Worm (Caenorhabditis elegans) whole organism, L4 larva: ENCODE measurements around the gene fbxa-196.

Experiments used
- D1046.2 ChIP-seq: fragments of 200-800 bp; sonication (Bioruptor generic); IDR thresholded peaks from 2 replicates; pipeline ENCODE4 v1.3.6; 2022; ENCODE audit warnings: missing genetic modification characterization, missing compliant biosample characterization
- F10B5.3 ChIP-seq: sonication (generic microtip); optimal IDR thresholded peaks from 2 replicates; lab custom pipeline; 2016; ENCODE audit warnings: mild to moderate bottlenecking, missing genetic modification characterization, missing compliant biosample characterization
- F26F4.8 ChIP-seq: fragments of 200-800 bp; sonication (Bioruptor generic); conservative IDR thresholded peaks from 2 replicates; pipeline ENCODE4 v1.3.6; 2022; ENCODE audit warnings: missing genetic modification characterization, missing compliant biosample characterization
- R02D3.7 ChIP-seq: fragments of 150-350 bp; sonication (generic microtip); optimal IDR thresholded peaks from 3 replicates; lab custom pipeline; 2014; ENCODE audit warnings: missing biosample characterization, missing genetic modification characterization
- T26A8.4 ChIP-seq: fragments of 200-800 bp; sonication (Bioruptor generic); IDR thresholded peaks from 2 replicates; pipeline ENCODE4 v1.3.6; 2022; ENCODE audit warnings: missing genetic modification characterization, missing compliant biosample characterization
- Y5F2A.4 ChIP-seq: fragments of 200-800 bp; sonication (Bioruptor generic); optimal IDR thresholded peaks from 2 replicates; lab custom pipeline; 2018; ENCODE audit warnings: mild to moderate bottlenecking, missing genetic modification characterization, missing compliant biosample characterization
- ZK337.2 ChIP-seq: fragments of 200-800 bp; sonication (Bioruptor generic); IDR thresholded peaks from 2 replicates; pipeline ENCODE4 v1.3.6; 2022; ENCODE audit warnings: missing genetic modification reagents, missing genetic modification characterization, missing compliant biosample characterization
- aha-1 ChIP-seq: fragments of 150-350 bp; peaks from one replicate; lab custom pipeline; 2014; ENCODE audit warnings: missing biosample characterization, missing genetic modification characterization
- aly-2 ChIP-seq: sonication (generic microtip); optimal IDR thresholded peaks from 2 replicates; lab custom pipeline; 2018; ENCODE audit warnings: missing biosample characterization, missing genetic modification characterization
- ama-1 ChIP-seq: fragments of 150-350 bp; optimal IDR thresholded peaks from 2 replicates; lab custom pipeline; 2014; ENCODE audit warnings: inconsistent platforms, mixed read lengths
- attf-4 ChIP-seq: sonication (generic microtip); optimal IDR thresholded peaks from 3 replicates; lab custom pipeline; 2017; ENCODE audit warnings: missing biosample characterization, missing genetic modification characterization
- ceh-28 ChIP-seq: fragments of 150-350 bp; optimal IDR thresholded peaks from 2 replicates; lab custom pipeline; 2014; ENCODE audit warnings: missing biosample characterization, missing genetic modification reagents, missing genetic modification characterization
- ceh-32 ChIP-seq: sonication (generic microtip); optimal IDR thresholded peaks from 2 replicates; lab custom pipeline; 2016; ENCODE audit warnings: mild to moderate bottlenecking, missing genetic modification characterization, missing compliant biosample characterization; ENCODE audit not compliant: poor library complexity
- ceh-44 ChIP-seq: fragments of 200-800 bp; sonication (Bioruptor generic); IDR thresholded peaks from 2 replicates; pipeline ENCODE4 v1.3.6; 2022; ENCODE audit warnings: missing genetic modification reagents, missing genetic modification characterization, missing compliant biosample characterization
- ceh-62 ChIP-seq: sonication (generic microtip); optimal IDR thresholded peaks from 2 replicates; lab custom pipeline; 2017; ENCODE audit warnings: missing biosample characterization, missing genetic modification characterization
- ceh-82 ChIP-seq: sonication (generic microtip); optimal IDR thresholded peaks from 2 replicates; lab custom pipeline; 2017; ENCODE audit warnings: missing biosample characterization, missing genetic modification characterization
- cey-2 ChIP-seq: sonication (generic microtip); optimal IDR thresholded peaks from 3 replicates; lab custom pipeline; 2017; ENCODE audit warnings: missing genetic modification characterization, mild to moderate bottlenecking, missing compliant biosample characterization, antibody characterized with exemption, borderline replicate concordance; ENCODE audit not compliant: insufficient read depth
- daf-12 ChIP-seq: fragments of 150-350 bp; optimal IDR thresholded peaks from 2 replicates; lab custom pipeline; 2014; ENCODE audit warnings: missing biosample characterization, missing genetic modification reagents, missing genetic modification characterization
- daf-16 ChIP-seq, 3 experiments: sonication (generic microtip); optimal IDR thresholded peaks; 2 replicates each; lab custom pipeline; 2016 to 2017; ENCODE audit warnings: missing genetic modification characterization in 3 of 3, missing genetic modification reagents in 3 of 3, mild to moderate bottlenecking in 2 of 3, missing compliant biosample characterization in 2 of 3, missing biosample characterization in 1 of 3, moderate library complexity in 1 of 3
- daf-8 ChIP-seq: fragments of 200-800 bp; sonication (Bioruptor generic); IDR thresholded peaks from 2 replicates; pipeline ENCODE4 v1.3.6; 2022; ENCODE audit warnings: missing genetic modification characterization, missing compliant biosample characterization
- dmd-9 ChIP-seq: fragments of 200-800 bp; sonication (Bioruptor generic); IDR thresholded peaks from 2 replicates; pipeline ENCODE4 v1.3.6; 2022; ENCODE audit warnings: missing genetic modification reagents, missing genetic modification characterization, missing compliant biosample characterization
- egl-27 ChIP-seq: sonication (generic microtip); optimal IDR thresholded peaks from 3 replicates; lab custom pipeline; 2017; ENCODE audit warnings: missing biosample characterization, missing genetic modification reagents, missing genetic modification characterization
- egl-43 ChIP-seq: fragments of 200-800 bp; sonication (Bioruptor generic); IDR thresholded peaks from 2 replicates; pipeline ENCODE4 v1.3.6; 2022; ENCODE audit warnings: missing genetic modification reagents, missing genetic modification characterization, missing compliant biosample characterization
- fkh-10 ChIP-seq: fragments of 150-350 bp; optimal IDR thresholded peaks from 2 replicates; lab custom pipeline; 2014; ENCODE audit warnings: missing biosample characterization, missing genetic modification reagents, missing genetic modification characterization
- fos-1 ChIP-seq: fragments of 150-350 bp; optimal IDR thresholded peaks from 2 replicates; lab custom pipeline; 2014; ENCODE audit warnings: missing biosample characterization, missing genetic modification characterization
- hlh-30 ChIP-seq: sonication (generic microtip); optimal IDR thresholded peaks from 2 replicates; lab custom pipeline; 2017; ENCODE audit warnings: antibody characterized with exemption, mild to moderate bottlenecking, missing genetic modification characterization, missing compliant biosample characterization; ENCODE audit not compliant: insufficient read depth
- lim-7 ChIP-seq: fragments of 200-800 bp; sonication (Bioruptor generic); IDR thresholded peaks from 2 replicates; pipeline ENCODE4 v1.3.6; 2022; ENCODE audit warnings: missing genetic modification characterization, missing compliant biosample characterization
- mdl-1 ChIP-seq, 2 experiments: fragments of 150-350 bp in 1 of 2; sonication (generic microtip) in 1 of 2; optimal IDR thresholded peaks; 2 replicates each; lab custom pipeline; 2014 to 2017; ENCODE audit warnings: missing biosample characterization in 2 of 2, missing genetic modification characterization in 2 of 2
- mdt-29 ChIP-seq: fragments of 200-800 bp; sonication (Bioruptor generic); IDR thresholded peaks from 2 replicates; pipeline ENCODE4 v1.3.6; 2022; ENCODE audit warnings: missing genetic modification reagents, missing genetic modification characterization, missing compliant biosample characterization
- mep-1 ChIP-seq: fragments of 150-350 bp; sonication (generic microtip); optimal IDR thresholded peaks from 3 replicates; lab custom pipeline; 2014; ENCODE audit warnings: missing biosample characterization, missing genetic modification characterization
- mes-2 ChIP-seq: sonication (generic microtip); optimal IDR thresholded peaks from 2 replicates; lab custom pipeline; 2016; ENCODE audit warnings: missing genotype, mild to moderate bottlenecking, missing genetic modification characterization, missing compliant biosample characterization; ENCODE audit not compliant: poor library complexity, severe bottlenecking
- nhr-10 ChIP-seq: fragments of 150-350 bp; optimal IDR thresholded peaks from 2 replicates; lab custom pipeline; 2014; ENCODE audit warnings: missing biosample characterization, missing genetic modification characterization
- nhr-111 ChIP-seq: fragments of 200-800 bp; sonication (Bioruptor generic); optimal IDR thresholded peaks from 2 replicates; lab custom pipeline; 2018; ENCODE audit warnings: mild to moderate bottlenecking, missing genetic modification characterization, missing compliant biosample characterization
- nhr-25 ChIP-seq: sonication (generic microtip); optimal IDR thresholded peaks from 2 replicates; lab custom pipeline; 2017; ENCODE audit warnings: missing genetic modification characterization, mild to moderate bottlenecking, missing compliant biosample characterization, antibody characterized with exemption, moderate library complexity, borderline replicate concordance; ENCODE audit not compliant: insufficient read depth
- nhr-28 ChIP-seq: fragments of 150-350 bp; optimal IDR thresholded peaks from 2 replicates; lab custom pipeline; 2014; ENCODE audit warnings: missing biosample characterization, missing genetic modification characterization
- nhr-42 ChIP-seq: fragments of 200-800 bp; sonication (Bioruptor generic); IDR thresholded peaks from 2 replicates; pipeline ENCODE4 v1.3.6; 2022; ENCODE audit warnings: missing genetic modification characterization, missing compliant biosample characterization
- nhr-6 ChIP-seq: fragments of 150-350 bp; optimal IDR thresholded peaks from 2 replicates; lab custom pipeline; 2014; ENCODE audit warnings: missing biosample characterization, missing genetic modification characterization
- nhr-76 ChIP-seq: fragments of 150-350 bp; optimal IDR thresholded peaks from 2 replicates; lab custom pipeline; 2014; ENCODE audit warnings: missing biosample characterization, missing genetic modification characterization
- nhr-77 ChIP-seq: fragments of 150-350 bp; optimal IDR thresholded peaks from 2 replicates; lab custom pipeline; 2014; ENCODE audit warnings: missing biosample characterization, missing genetic modification characterization
- pha-4 ChIP-seq, 2 experiments: fragments of 150-350 bp in 1 of 2; fragments of 200-800 bp in 1 of 2; sonication (Bioruptor generic) in 1 of 2; IDR thresholded peaks in 1 of 2; optimal IDR thresholded peaks in 1 of 2; 2 replicates each; pipeline versions ENCODE4 v1.3.6 to Lab custom; 2014 to 2022; ENCODE audit warnings: missing genetic modification characterization in 2 of 2, missing genetic modification reagents in 2 of 2, missing biosample characterization in 1 of 2, missing compliant biosample characterization in 1 of 2
- pqm-1 ChIP-seq: sonication (generic microtip); optimal IDR thresholded peaks from 2 replicates; lab custom pipeline; 2017; ENCODE audit warnings: missing biosample characterization, missing genetic modification characterization
- rbr-2 ChIP-seq: sonication (generic microtip); optimal IDR thresholded peaks from 2 replicates; lab custom pipeline; 2016; ENCODE audit warnings: missing genotype, missing genetic modification characterization, missing compliant biosample characterization
- saeg-2 ChIP-seq: fragments of 200-800 bp; sonication (Bioruptor generic); IDR thresholded peaks from 2 replicates; pipeline ENCODE4 v1.3.6; 2022; ENCODE audit warnings: missing genetic modification reagents, missing genetic modification characterization, missing compliant biosample characterization
- skn-1 ChIP-seq: fragments of 150-350 bp; optimal IDR thresholded peaks from 2 replicates; lab custom pipeline; 2014; ENCODE audit warnings: missing biosample characterization, missing genetic modification characterization
- snpc-1.2 ChIP-seq: fragments of 200-800 bp; sonication (Bioruptor generic); IDR thresholded peaks from 2 replicates; pipeline ENCODE4 v1.3.6; 2022; ENCODE audit warnings: missing genetic modification reagents, missing genetic modification characterization, missing compliant biosample characterization
- snpc-4 ChIP-seq: fragments of 150-350 bp; optimal IDR thresholded peaks from 2 replicates; lab custom pipeline; 2014; ENCODE audit warnings: missing biosample characterization, missing genetic modification characterization
- spr-1 ChIP-seq: sonication (generic microtip); optimal IDR thresholded peaks from 2 replicates; lab custom pipeline; 2016; ENCODE audit warnings: mild to moderate bottlenecking, missing genetic modification characterization, missing compliant biosample characterization
- tra-1 ChIP-seq: fragments of 200-800 bp; sonication (Bioruptor generic); IDR thresholded peaks from 2 replicates; pipeline ENCODE4 v1.3.6; 2022; ENCODE audit warnings: missing genetic modification reagents, missing genetic modification characterization, missing compliant biosample characterization
- unc-130 ChIP-seq: sonication (generic microtip); optimal IDR thresholded peaks from 2 replicates; lab custom pipeline; 2016; ENCODE audit warnings: missing genetic modification reagents, missing genetic modification characterization, missing compliant biosample characterization
- unc-39 ChIP-seq: sonication (generic microtip); optimal IDR thresholded peaks from 2 replicates; lab custom pipeline; 2017; ENCODE audit warnings: missing biosample characterization, missing genetic modification characterization
- zip-11 ChIP-seq: fragments of 200-800 bp; sonication (Bioruptor generic); IDR thresholded peaks from 2 replicates; pipeline ENCODE4 v1.3.6; 2022; ENCODE audit warnings: missing genetic modification characterization, missing compliant biosample characterization
- ztf-11 ChIP-seq: fragments of 150-350 bp; optimal IDR thresholded peaks from 2 replicates; lab custom pipeline; 2014; ENCODE audit warnings: missing biosample characterization, missing genetic modification characterization
- ztf-7 ChIP-seq: fragments of 150-350 bp; optimal IDR thresholded peaks from 2 replicates; lab custom pipeline; 2014; ENCODE audit warnings: missing biosample characterization, missing genetic modification characterization

The fbxa-196 gene

ce11 chrV:6498441-6498840 is 50.0 kb downstream of the fbxa-196 start:
- TF ChIP-seq R02D3.7 (tag; lab: Kevin White, UChicago), result no peak
- TF ChIP-seq aha-1 (tag; lab: Kevin White, UChicago), result peak; percentile 92
- TF ChIP-seq fkh-10 (GFP tag; lab: Kevin White, UChicago), result peak; percentile 13
- no peak for TF ChIP-seq mdt-29 (GFP tag; lab: Robert Waterston, UW)
- no peak for TF ChIP-seq attf-4 (tag; lab: Kevin White, UChicago)
- TF ChIP-seq unc-39 (tag; lab: Kevin White, UChicago), result no peak
- no peak for TF ChIP-seq Y5F2A.4 (GFP tag; lab: Kevin White, UChicago)
- no peak for TF ChIP-seq ceh-82 (tag; lab: Kevin White, UChicago)
- no peak for TF ChIP-seq unc-130
- TF ChIP-seq pha-4 (GFP tag; IDR thresholded peaks at IDR 0.05; lab: Robert Waterston, UW), result no peak
- TF ChIP-seq pha-4 (tag; optimal IDR thresholded peaks at IDR 0.05; lab: Kevin White, UChicago), result no peak
- TF ChIP-seq aly-2 (tag; lab: Kevin White, UChicago), result no peak
- TF ChIP-seq saeg-2 (GFP tag; lab: Robert Waterston, UW), result no peak
- TF ChIP-seq tra-1 (GFP tag; lab: Robert Waterston, UW), result no peak
- TF ChIP-seq ceh-32 (tag; lab: Kevin White, UChicago), result no peak
- no peak for TF ChIP-seq dmd-9 (GFP tag; lab: Robert Waterston, UW)
- TF ChIP-seq nhr-25, result no peak
- TF ChIP-seq skn-1 (tag; lab: Kevin White, UChicago), result no peak
- no peak for TF ChIP-seq ZK337.2
- TF ChIP-seq T26A8.4 (GFP tag; lab: Robert Waterston, UW), result no peak
- TF ChIP-seq daf-8 (GFP tag; lab: Robert Waterston, UW), result no peak
- TF ChIP-seq daf-16 (GFP tag; optimal IDR thresholded peaks at IDR 0.05; lab: Kevin White, UChicago), result no peak
- peak; percentile 55 for TF ChIP-seq daf-16 (tag; optimal IDR thresholded peaks at IDR 0.05; lab: Kevin White, UChicago)
- TF ChIP-seq F26F4.8 (GFP tag; lab: Robert Waterston, UW), result no peak
- no peak for TF ChIP-seq mes-2 (tag; lab: Kevin White, UChicago)
- TF ChIP-seq lim-7, result no peak
- TF ChIP-seq mep-1 (tag; lab: Kevin White, UChicago), result no peak
- TF ChIP-seq nhr-111 (GFP tag; lab: Kevin White, UChicago), result no peak
- no peak for TF ChIP-seq fos-1 (tag; lab: Kevin White, UChicago)
- TF ChIP-seq ama-1 (lab: Kevin White, UChicago), result no peak
- TF ChIP-seq cey-2 (tag; lab: Kevin White, UChicago), result no peak
- no peak for TF ChIP-seq egl-27 (tag; lab: Kevin White, UChicago)
- no peak for TF ChIP-seq rbr-2 (tag; lab: Kevin White, UChicago)
- TF ChIP-seq D1046.2, result no peak
- TF ChIP-seq hlh-30 (tag; lab: Kevin White, UChicago), result peak; percentile 6
- no peak for TF ChIP-seq mdl-1 (tag; optimal IDR thresholded peaks at IDR 0.05; lab: Kevin White, UChicago)
- no peak for TF ChIP-seq snpc-4
- no peak for TF ChIP-seq nhr-42 (GFP tag; lab: Robert Waterston, UW)
- no peak for TF ChIP-seq ceh-62 (tag; lab: Kevin White, UChicago)
- TF ChIP-seq ceh-44, result no peak
- TF ChIP-seq nhr-28 (tag; lab: Kevin White, UChicago), result peak; percentile 74
- no peak for TF ChIP-seq nhr-10

DNA sequence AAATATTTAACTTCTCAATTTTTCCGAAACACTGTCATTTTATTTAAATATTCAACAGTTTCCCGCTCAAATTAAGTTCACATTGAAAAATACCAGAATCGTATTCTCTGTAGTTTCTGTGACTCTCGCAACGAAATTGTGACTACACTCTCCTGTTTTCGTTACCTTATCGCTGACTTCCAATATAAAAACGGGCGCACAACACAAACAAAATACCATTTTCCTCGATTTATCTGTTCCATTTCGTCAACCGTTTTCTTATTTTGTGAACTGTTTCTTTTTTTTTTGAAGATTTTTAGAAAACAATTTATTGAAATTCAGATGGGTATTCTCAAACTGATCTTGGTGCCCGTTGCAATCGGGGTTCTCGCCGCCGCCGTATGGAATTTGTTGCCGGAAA is 50.4 kb downstream of the fbxa-196 start, which contains the start of gene W01A11.1:
TSS of gene W01A11.1 (plus strand) at position 322 of the 400 bp plus-strand sequence.
- no peak for TF ChIP-seq egl-43 (GFP tag; lab: Robert Waterston, UW)
- TF ChIP-seq nhr-77 (tag; lab: Kevin White, UChicago), result peak; percentile 96
- TF ChIP-seq daf-12 (tag; lab: Kevin White, UChicago), result no peak
- TF ChIP-seq ceh-32 (tag; lab: Kevin White, UChicago), result no peak
- peak; percentile 97 for TF ChIP-seq nhr-28 (tag; lab: Kevin White, UChicago)
- TF ChIP-seq spr-1, result no peak
- TF ChIP-seq nhr-6 (tag; lab: Kevin White, UChicago), result no peak
- TF ChIP-seq F10B5.3 (tag; lab: Kevin White, UChicago), result no peak
- no peak for TF ChIP-seq zip-11 (GFP tag; lab: Robert Waterston, UW)
- no peak for TF ChIP-seq ztf-7 (tag; lab: Kevin White, UChicago)
- TF ChIP-seq nhr-76 (tag; lab: Kevin White, UChicago), result no peak
- TF ChIP-seq daf-16 (GFP tag; optimal IDR thresholded peaks at IDR 0.05; lab: Kevin White, UChicago), result no peak
- TF ChIP-seq daf-16 (tag; optimal IDR thresholded peaks at IDR 0.05; lab: Kevin White, UChicago), result peak; percentile 71
- no peak for TF ChIP-seq ztf-11 (tag; lab: Kevin White, UChicago)
- TF ChIP-seq ceh-28 (tag; lab: Kevin White, UChicago), result no peak
- TF ChIP-seq pqm-1 (tag; lab: Kevin White, UChicago), result peak; percentile 37
- TF ChIP-seq snpc-1.2 (GFP tag; lab: Robert Waterston, UW), result no peak
